Worm (Caenorhabditis elegans) whole organism, L4 larva: ENCODE results near the gene Y82E9BL.12.
A peak's percentile ranks its signal among the peaks of the same experiment; 100 is the strongest.

Experiments used
- D1046.2 ChIP-seq: fragments of 200-800 bp; sonication (Bioruptor generic); IDR thresholded peaks from 2 replicates; pipeline ENCODE4 v1.3.6; 2022; ENCODE audit warnings: missing genetic modification characterization, missing compliant biosample characterization
- F10B5.3 ChIP-seq: sonication (generic microtip); optimal IDR thresholded peaks from 2 replicates; lab custom pipeline; 2016; ENCODE audit warnings: mild to moderate bottlenecking, missing genetic modification characterization, missing compliant biosample characterization
- T20F7.1 ChIP-seq: fragments of 200-800 bp; sonication (Bioruptor generic); optimal IDR thresholded peaks from 2 replicates; lab custom pipeline; 2018; ENCODE audit warnings: mild to moderate bottlenecking, missing genetic modification characterization, missing compliant biosample characterization
- T26A8.4 ChIP-seq: fragments of 200-800 bp; sonication (Bioruptor generic); IDR thresholded peaks from 2 replicates; pipeline ENCODE4 v1.3.6; 2022; ENCODE audit warnings: missing genetic modification characterization, missing compliant biosample characterization
- Y105C5A.15 ChIP-seq: fragments of 200-800 bp; sonication (Bioruptor generic); IDR thresholded peaks from 2 replicates; pipeline ENCODE4 v1.3.6; 2022; ENCODE audit warnings: missing genetic modification characterization, missing compliant biosample characterization
- Y5F2A.4 ChIP-seq: fragments of 200-800 bp; sonication (Bioruptor generic); optimal IDR thresholded peaks from 2 replicates; lab custom pipeline; 2018; ENCODE audit warnings: mild to moderate bottlenecking, missing genetic modification characterization, missing compliant biosample characterization
- aha-1 ChIP-seq: fragments of 150-350 bp; peaks from one replicate; lab custom pipeline; 2014; ENCODE audit warnings: missing biosample characterization, missing genetic modification characterization
- aly-2 ChIP-seq: sonication (generic microtip); optimal IDR thresholded peaks from 2 replicates; lab custom pipeline; 2018; ENCODE audit warnings: missing biosample characterization, missing genetic modification characterization
- ama-1 ChIP-seq: fragments of 150-350 bp; optimal IDR thresholded peaks from 2 replicates; lab custom pipeline; 2014; ENCODE audit warnings: inconsistent platforms, mixed read lengths
- arid-1 ChIP-seq: fragments of 200-800 bp; sonication (Bioruptor generic); conservative IDR thresholded peaks from 2 replicates; pipeline ENCODE4 v1.3.6; 2022; ENCODE audit warnings: missing genetic modification reagents, missing genetic modification characterization, missing compliant biosample characterization
- ceh-44 ChIP-seq: fragments of 200-800 bp; sonication (Bioruptor generic); IDR thresholded peaks from 2 replicates; pipeline ENCODE4 v1.3.6; 2022; ENCODE audit warnings: missing genetic modification reagents, missing genetic modification characterization, missing compliant biosample characterization
- ceh-62 ChIP-seq: sonication (generic microtip); optimal IDR thresholded peaks from 2 replicates; lab custom pipeline; 2017; ENCODE audit warnings: missing biosample characterization, missing genetic modification characterization
- cey-2 ChIP-seq: sonication (generic microtip); optimal IDR thresholded peaks from 3 replicates; lab custom pipeline; 2017; ENCODE audit warnings: missing genetic modification characterization, mild to moderate bottlenecking, missing compliant biosample characterization, antibody characterized with exemption, borderline replicate concordance; ENCODE audit not compliant: insufficient read depth
- ctbp-1 ChIP-seq: fragments of 200-800 bp; sonication (Bioruptor generic); IDR thresholded peaks from 2 replicates; pipeline ENCODE4 v1.3.6; 2022; ENCODE audit warnings: missing genetic modification reagents, missing genetic modification characterization, missing compliant biosample characterization
- daf-16 ChIP-seq, 3 experiments: sonication (generic microtip); optimal IDR thresholded peaks; 2 replicates each; lab custom pipeline; 2016 to 2017; ENCODE audit warnings: missing genetic modification characterization in 3 of 3, missing genetic modification reagents in 3 of 3, mild to moderate bottlenecking in 2 of 3, missing compliant biosample characterization in 2 of 3, missing biosample characterization in 1 of 3, moderate library complexity in 1 of 3
- daf-8 ChIP-seq: fragments of 200-800 bp; sonication (Bioruptor generic); IDR thresholded peaks from 2 replicates; pipeline ENCODE4 v1.3.6; 2022; ENCODE audit warnings: missing genetic modification characterization, missing compliant biosample characterization
- dve-1 ChIP-seq: sonication (generic microtip); optimal IDR thresholded peaks from 2 replicates; lab custom pipeline; 2017; ENCODE audit warnings: antibody characterized with exemption, mild to moderate bottlenecking, missing genetic modification characterization, missing compliant biosample characterization; ENCODE audit not compliant: insufficient read depth
- gei-8 ChIP-seq: fragments of 200-800 bp; sonication (Bioruptor generic); optimal IDR thresholded peaks from 2 replicates; lab custom pipeline; 2018; ENCODE audit warnings: mild to moderate bottlenecking, missing genetic modification characterization, missing compliant biosample characterization
- hif-1 ChIP-seq, 2 experiments: sonication (generic microtip); optimal IDR thresholded peaks; 2 replicates each; lab custom pipeline; 2016 to 2017; ENCODE audit warnings: missing compliant biosample characterization in 2 of 2, missing genetic modification characterization in 2 of 2, missing genetic modification reagents in 2 of 2, missing genotype in 2 of 2, mild to moderate bottlenecking in 1 of 2
- hlh-30 ChIP-seq: sonication (generic microtip); optimal IDR thresholded peaks from 2 replicates; lab custom pipeline; 2017; ENCODE audit warnings: antibody characterized with exemption, mild to moderate bottlenecking, missing genetic modification characterization, missing compliant biosample characterization; ENCODE audit not compliant: insufficient read depth
- lin-1 ChIP-seq: fragments of 200-800 bp; sonication (Bioruptor generic); IDR thresholded peaks from 2 replicates; pipeline ENCODE4 v1.3.6; 2022; ENCODE audit warnings: missing genetic modification reagents, missing genetic modification characterization, missing compliant biosample characterization
- lin-15B ChIP-seq: fragments of 150-350 bp; sonication (generic microtip); optimal IDR thresholded peaks from 3 replicates; lab custom pipeline; 2014; ENCODE audit warnings: missing biosample characterization, missing genetic modification characterization
- lin-39 ChIP-seq: fragments of 150-350 bp; optimal IDR thresholded peaks from 2 replicates; lab custom pipeline; 2014; ENCODE audit warnings: missing biosample characterization, missing genetic modification reagents, missing genetic modification characterization
- mdl-1 ChIP-seq, 2 experiments: fragments of 150-350 bp in 1 of 2; sonication (generic microtip) in 1 of 2; optimal IDR thresholded peaks; 2 replicates each; lab custom pipeline; 2014 to 2017; ENCODE audit warnings: missing biosample characterization in 2 of 2, missing genetic modification characterization in 2 of 2
- mdt-29 ChIP-seq: fragments of 200-800 bp; sonication (Bioruptor generic); IDR thresholded peaks from 2 replicates; pipeline ENCODE4 v1.3.6; 2022; ENCODE audit warnings: missing genetic modification reagents, missing genetic modification characterization, missing compliant biosample characterization
- mep-1 ChIP-seq: fragments of 150-350 bp; sonication (generic microtip); optimal IDR thresholded peaks from 3 replicates; lab custom pipeline; 2014; ENCODE audit warnings: missing biosample characterization, missing genetic modification characterization
- mxl-3 ChIP-seq: fragments of 200-800 bp; sonication (Bioruptor generic); optimal IDR thresholded peaks from 2 replicates; lab custom pipeline; 2018; ENCODE audit warnings: mild to moderate bottlenecking, missing genetic modification characterization, missing compliant biosample characterization
- nhr-28 ChIP-seq: fragments of 150-350 bp; optimal IDR thresholded peaks from 2 replicates; lab custom pipeline; 2014; ENCODE audit warnings: missing biosample characterization, missing genetic modification characterization
- nhr-42 ChIP-seq: fragments of 200-800 bp; sonication (Bioruptor generic); IDR thresholded peaks from 2 replicates; pipeline ENCODE4 v1.3.6; 2022; ENCODE audit warnings: missing genetic modification characterization, missing compliant biosample characterization
- pha-4 ChIP-seq, 2 experiments: fragments of 150-350 bp in 1 of 2; fragments of 200-800 bp in 1 of 2; sonication (Bioruptor generic) in 1 of 2; IDR thresholded peaks in 1 of 2; optimal IDR thresholded peaks in 1 of 2; 2 replicates each; pipeline versions ENCODE4 v1.3.6 to Lab custom; 2014 to 2022; ENCODE audit warnings: missing genetic modification characterization in 2 of 2, missing genetic modification reagents in 2 of 2, missing biosample characterization in 1 of 2, missing compliant biosample characterization in 1 of 2
- php-3 ChIP-seq: fragments of 200-800 bp; sonication (Bioruptor generic); IDR thresholded peaks from 2 replicates; pipeline ENCODE4 v1.3.6; 2022; ENCODE audit warnings: missing genetic modification reagents, missing genetic modification characterization, missing compliant biosample characterization
- pqm-1 ChIP-seq: sonication (generic microtip); optimal IDR thresholded peaks from 2 replicates; lab custom pipeline; 2017; ENCODE audit warnings: missing biosample characterization, missing genetic modification characterization
- set-16 ChIP-seq: fragments of 200-800 bp; sonication (Bioruptor generic); IDR thresholded peaks from 2 replicates; pipeline ENCODE4 v1.3.6; 2022; ENCODE audit warnings: missing genetic modification reagents, missing genetic modification characterization, missing compliant biosample characterization
- skn-1 ChIP-seq: fragments of 150-350 bp; optimal IDR thresholded peaks from 2 replicates; lab custom pipeline; 2014; ENCODE audit warnings: missing biosample characterization, missing genetic modification characterization
- spr-1 ChIP-seq: sonication (generic microtip); optimal IDR thresholded peaks from 2 replicates; lab custom pipeline; 2016; ENCODE audit warnings: mild to moderate bottlenecking, missing genetic modification characterization, missing compliant biosample characterization
- tra-1 ChIP-seq: fragments of 200-800 bp; sonication (Bioruptor generic); IDR thresholded peaks from 2 replicates; pipeline ENCODE4 v1.3.6; 2022; ENCODE audit warnings: missing genetic modification reagents, missing genetic modification characterization, missing compliant biosample characterization
- unc-39 ChIP-seq: sonication (generic microtip); optimal IDR thresholded peaks from 2 replicates; lab custom pipeline; 2017; ENCODE audit warnings: missing biosample characterization, missing genetic modification characterization
- unc-62 ChIP-seq, 3 experiments: fragments of 150-350 bp in 1 of 3; sonication (generic microtip); optimal IDR thresholded peaks in 2 of 3; peaks in 1 of 3; 1 replicate in 1 of 3; 2 replicates in 2 of 3; lab custom pipeline; 2014 to 2017; ENCODE audit warnings: missing biosample characterization in 3 of 3, missing genetic modification characterization in 3 of 3, missing genetic modification reagents in 3 of 3, missing genotype in 1 of 3
- vab-7 ChIP-seq: fragments of 200-800 bp; sonication (Bioruptor generic); IDR thresholded peaks from 2 replicates; pipeline ENCODE4 v1.3.6; 2022; ENCODE audit warnings: missing genetic modification reagents, missing genetic modification characterization, missing compliant biosample characterization
- zag-1 ChIP-seq: fragments of 150-350 bp; optimal IDR thresholded peaks from 2 replicates; lab custom pipeline; 2014; ENCODE audit warnings: missing biosample characterization, missing genetic modification characterization
- zfp-2 ChIP-seq: sonication (generic microtip); optimal IDR thresholded peaks from 2 replicates; lab custom pipeline; 2016; ENCODE audit warnings: mild to moderate bottlenecking, missing genetic modification characterization, missing compliant biosample characterization
- zip-11 ChIP-seq: fragments of 200-800 bp; sonication (Bioruptor generic); IDR thresholded peaks from 2 replicates; pipeline ENCODE4 v1.3.6; 2022; ENCODE audit warnings: missing genetic modification characterization, missing compliant biosample characterization
- ztf-11 ChIP-seq: fragments of 150-350 bp; optimal IDR thresholded peaks from 2 replicates; lab custom pipeline; 2014; ENCODE audit warnings: missing biosample characterization, missing genetic modification characterization

Gene Y82E9BL.12

ce11 chrIII:1345694-1346093 is 36.7 kb downstream of the Y82E9BL.12 start, which contains the start of gene Y82E9BL.6:
Y82E9BL.6 (minus strand) TSS chrIII:1345794.
- TF ChIP-seq D1046.2 (GFP tag; lab: Robert Waterston, UW) = no peak
- no peak for TF ChIP-seq tra-1 (GFP tag; lab: Robert Waterston, UW)
- no peak for TF ChIP-seq dve-1 (tag; lab: Kevin White, UChicago)
- TF ChIP-seq zfp-2 (tag; lab: Kevin White, UChicago) = no peak
- TF ChIP-seq daf-8 (GFP tag; lab: Robert Waterston, UW) = no peak
- TF ChIP-seq skn-1 = no peak
- TF ChIP-seq T26A8.4 (GFP tag; lab: Robert Waterston, UW) = no peak
- no peak for TF ChIP-seq nhr-42 (GFP tag; lab: Robert Waterston, UW)
- no peak for TF ChIP-seq mep-1 (tag; lab: Kevin White, UChicago)
- TF ChIP-seq zag-1 (tag; lab: Kevin White, UChicago) = no peak

- TF ChIP-seq ceh-44 (GFP tag; lab: Robert Waterston, UW) (no peak), zip-11 (GFP tag; lab: Robert Waterston, UW) (no peak), T20F7.1 (GFP tag; lab: Kevin White, UChicago) (no peak), ztf-11 (no peak), pha-4 (GFP tag; IDR thresholded peaks at IDR 0.05; lab: Robert Waterston, UW) (no peak), pha-4 (tag; optimal IDR thresholded peaks at IDR 0.05; lab: Kevin White, UChicago) (no peak), unc-62 (GFP tag; optimal IDR thresholded peaks at IDR 0.05 in 1 of 2; lab: Kevin White, UChicago) (peak in 1 of 2 experiments; percentile 58), unc-62 (tag; optimal IDR thresholded peaks at IDR 0.05; lab: Kevin White, UChicago) (no peak), aha-1 (tag; lab: Kevin White, UChicago) (peak; percentile 92), mdt-29 (no peak)
- TF ChIP-seq, all 104 proteins: peak for 2
Measured at ce11 chrIII:1347003-1347402, 38.0 kb downstream of the Y82E9BL.12 start.

- TF ChIP-seq F10B5.3 = no peak
- TF ChIP-seq hlh-30 = no peak
- TF ChIP-seq lin-1 (GFP tag; lab: Robert Waterston, UW) = no peak
- TF ChIP-seq skn-1 = no peak
- TF ChIP-seq aha-1 (tag; lab: Kevin White, UChicago) = no peak
- no peak for TF ChIP-seq unc-62 (GFP tag; optimal IDR thresholded peaks at IDR 0.05 in 1 of 2; lab: Kevin White, UChicago)
- no peak for TF ChIP-seq unc-62 (tag; optimal IDR thresholded peaks at IDR 0.05; lab: Kevin White, UChicago)
- TF ChIP-seq ctbp-1 (GFP tag; lab: Robert Waterston, UW) = no peak
- no peak for TF ChIP-seq lin-15B (tag; lab: Kevin White, UChicago)
- TF ChIP-seq Y5F2A.4 (GFP tag; lab: Kevin White, UChicago) = no peak
- no peak for TF ChIP-seq aly-2 (tag; lab: Kevin White, UChicago)
- no peak for TF ChIP-seq arid-1 (GFP tag; lab: Robert Waterston, UW)
- no peak for TF ChIP-seq ceh-62 (tag; lab: Kevin White, UChicago)
- no peak for TF ChIP-seq gei-8 (GFP tag; lab: Kevin White, UChicago)
- no peak for TF ChIP-seq lin-39 (tag; lab: Kevin White, UChicago)
- no peak for TF ChIP-seq vab-7 (GFP tag; lab: Robert Waterston, UW)
- no peak for TF ChIP-seq Y105C5A.15 (GFP tag; lab: Robert Waterston, UW)
- TF ChIP-seq cey-2 = no peak
- no peak for TF ChIP-seq ama-1 (lab: Kevin White, UChicago)
- no peak for TF ChIP-seq spr-1 (tag; lab: Kevin White, UChicago)
Measured at ce11 chrIII:1347539-1347938, 38.6 kb downstream of the Y82E9BL.12 start, which contains the start of gene Y82E9BL.5. Y82E9BL.5 (minus strand) TSS chrIII:1347639.

ce11 chrIII:1349313-1349712 is 40.3 kb downstream of the Y82E9BL.12 start, which contains the start of gene fbxa-25:
fbxa-25 (minus strand) TSS chrIII:1349450.
- TF ChIP-seq nhr-28 (tag; lab: Kevin White, UChicago) = peak; percentile 34
- TF ChIP-seq mdl-1 (tag; optimal IDR thresholded peaks at IDR 0.05; lab: Kevin White, UChicago) = peak in 1 of 2 experiments; percentile 31
- 0 out of 2 replicates have a peak, but pooled peaks have one; percentile 48 for TF ChIP-seq php-3
- peak in 1 of 2 experiments; percentile 20 for TF ChIP-seq hif-1 (tag; optimal IDR thresholded peaks at IDR 0.05; lab: Kevin White, UChicago)
- no peak for TF ChIP-seq daf-16 (GFP tag; optimal IDR thresholded peaks at IDR 0.05; lab: Kevin White, UChicago)
- TF ChIP-seq daf-16 (tag; optimal IDR thresholded peaks at IDR 0.05; lab: Kevin White, UChicago) = peak; percentile 29
- no peak for TF ChIP-seq set-16
- TF ChIP-seq pha-4 (GFP tag; IDR thresholded peaks at IDR 0.05; lab: Robert Waterston, UW) = no peak
- no peak for TF ChIP-seq pha-4 (tag; optimal IDR thresholded peaks at IDR 0.05; lab: Kevin White, UChicago)
- no peak for TF ChIP-seq skn-1
- no peak for TF ChIP-seq unc-39 (tag; lab: Kevin White, UChicago)
- peak; percentile 30 for TF ChIP-seq mxl-3
- TF ChIP-seq pqm-1 (tag; lab: Kevin White, UChicago) = peak; percentile 64
